Worm (Caenorhabditis elegans): ENCODE results near the gene spcs-3.

spcs-3 gene

DNA sequence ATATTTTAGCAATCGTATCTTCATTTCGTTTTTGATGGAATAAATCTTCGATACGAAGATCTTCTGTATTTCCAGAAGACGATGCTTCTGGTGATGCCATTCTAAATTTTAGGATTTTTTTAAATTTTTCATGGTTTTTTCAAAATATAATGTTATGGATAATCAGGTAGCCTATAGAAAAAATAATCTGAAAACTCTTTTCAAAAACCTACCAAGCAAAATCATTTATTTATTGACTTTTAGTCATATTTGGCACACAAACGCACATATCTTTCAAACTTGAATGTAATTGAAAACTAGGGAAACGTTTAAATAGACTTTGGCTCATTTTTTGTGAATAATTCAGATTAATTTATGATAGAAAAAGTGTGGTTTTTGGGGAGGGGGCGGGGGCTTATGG is 28.4 kb upstream of the spcs-3 start, which contains the start of gene F44B9.5:
TSS of gene F44B9.5 (minus strand) at position 101 of the 400 bp plus-strand sequence.
- TF ChIP-seq tbx-11 (GFP tag; IDR thresholded peaks at IDR 0.05) (no peak), F13C5.2 (tag; optimal IDR thresholded peaks at IDR 0.05) (no peak), B0310.2 (tag; optimal IDR thresholded peaks at IDR 0.05) (no peak), hmg-4 (GFP tag; optimal IDR thresholded peaks at IDR 0.05) (no peak), hnd-1 (tag; optimal IDR thresholded peaks at IDR 0.05) (no peak), pes-1 (GFP tag; IDR thresholded peaks at IDR 0.05) (no peak), ceh-36 (tag; optimal IDR thresholded peaks at IDR 0.05) (no peak), hmbx-1 (tag; optimal IDR thresholded peaks at IDR 0.05) (no peak), ama-1 (optimal IDR thresholded peaks at IDR 0.05) (no peak), sea-1 (GFP tag; conservative IDR thresholded peaks at IDR 0.05) (no peak), flt-1 (GFP tag; IDR thresholded peaks at IDR 0.05) (no peak), ceh-13 (GFP tag; optimal IDR thresholded peaks at IDR 0.05) (no peak)

DNA sequence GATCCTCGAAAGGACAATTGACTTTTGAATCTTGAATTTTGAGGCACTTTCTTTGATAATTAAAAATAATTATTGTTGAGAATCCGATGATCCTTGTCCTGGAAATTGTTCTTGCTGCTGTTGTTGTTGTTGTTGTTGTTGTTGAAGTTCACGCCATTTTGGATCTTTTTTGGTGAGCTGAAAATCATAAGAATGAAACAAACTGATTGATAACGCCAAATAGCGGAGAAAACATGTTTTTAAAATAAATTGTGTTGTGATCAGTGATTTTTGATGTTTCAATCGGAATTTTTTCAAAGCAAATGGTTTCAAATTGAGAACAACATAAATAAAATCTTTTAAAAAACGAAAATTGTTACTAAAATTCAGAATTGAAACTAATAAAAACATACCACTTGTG is 27.8 kb upstream of the spcs-3 start:
- TF ChIP-seq scrt-1 (GFP tag; IDR thresholded peaks at IDR 0.05) (no peak), tbx-11 (GFP tag; IDR thresholded peaks at IDR 0.05) (no peak), hmg-4 (GFP tag; optimal IDR thresholded peaks at IDR 0.05) (no peak)

DNA sequence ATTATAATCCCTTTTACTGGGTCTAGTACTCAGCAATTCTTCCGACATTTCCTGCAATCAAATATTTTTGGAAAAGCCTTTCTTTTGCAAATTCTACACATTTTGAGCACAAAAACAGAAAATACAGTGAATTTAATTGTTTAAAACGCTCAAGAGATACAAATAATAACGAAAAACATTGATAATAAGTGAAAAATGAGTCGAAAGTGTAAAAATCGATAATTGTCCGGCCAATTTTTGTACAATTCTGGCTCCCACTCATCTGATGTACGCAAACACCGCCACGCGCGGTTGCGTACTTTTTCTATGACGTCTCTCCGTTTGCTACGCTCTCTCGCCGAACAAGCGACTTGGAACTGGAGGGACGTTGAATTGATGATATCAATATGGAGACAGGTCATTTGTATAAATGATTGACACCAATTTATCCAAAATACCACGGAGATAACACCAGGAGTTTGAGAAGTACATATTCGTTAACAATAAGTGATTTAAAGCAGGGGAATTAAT is 23.9 kb upstream of the spcs-3 start, which contains the start of gene lin-36:
TSS of gene lin-36 (minus strand) at position 51 of the 510 bp plus-strand sequence.
- TF ChIP-seq aly-1 (tag; optimal IDR thresholded peaks at IDR 0.05) (no peak), sea-1 (GFP tag; conservative IDR thresholded peaks at IDR 0.05) (0 out of 2 replicates have a peak, but pooled peaks have one; percentile 11), F13C5.2 (tag; optimal IDR thresholded peaks at IDR 0.05) (peak; percentile 78), tbx-37 (GFP tag; conservative IDR thresholded peaks at IDR 0.05) (no peak), pes-1 (GFP tag; IDR thresholded peaks at IDR 0.05) (peak; percentile 57; the same call in 1 of the 2 replicates), hmg-4 (GFP tag; optimal IDR thresholded peaks at IDR 0.05) (peak; percentile 26)

DNA sequence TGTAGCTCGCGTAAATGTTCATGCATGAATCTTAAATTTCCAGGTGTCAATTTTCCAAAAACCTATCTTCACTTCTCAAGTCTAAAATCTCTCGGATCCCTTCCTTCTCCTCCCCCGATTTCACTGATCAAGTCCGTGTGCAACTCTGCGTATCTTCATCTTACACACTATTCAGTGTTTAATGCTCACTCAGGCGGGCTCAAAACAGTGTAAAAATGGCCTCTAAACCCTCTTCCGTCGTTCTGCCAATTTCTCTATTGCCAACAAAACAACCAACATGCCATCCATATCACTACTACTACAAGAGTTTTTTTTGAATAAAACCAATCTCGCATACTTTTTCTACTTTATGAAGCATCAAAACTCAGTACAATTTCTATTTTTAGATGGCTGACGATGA is 22.7 kb upstream of the spcs-3 start, which contains the start of gene F44B9.2:
TSS of gene F44B9.2 (plus strand) at position 387 of the 400 bp plus-strand sequence.
- TF ChIP-seq hmbx-1 (tag; optimal IDR thresholded peaks at IDR 0.05) (no peak), ets-7 (tag; optimal IDR thresholded peaks at IDR 0.05) (no peak), tbx-37 (GFP tag; conservative IDR thresholded peaks at IDR 0.05) (no peak), pes-1 (GFP tag; IDR thresholded peaks at IDR 0.05) (no peak), ceh-36 (tag; optimal IDR thresholded peaks at IDR 0.05) (no peak), sea-1 (GFP tag; conservative IDR thresholded peaks at IDR 0.05) (no peak), B0310.2 (tag; optimal IDR thresholded peaks at IDR 0.05) (no peak), ama-1 (optimal IDR thresholded peaks at IDR 0.05) (no peak), tbx-11 (GFP tag; IDR thresholded peaks at IDR 0.05) (no peak), tra-4 (tag; optimal IDR thresholded peaks at IDR 0.05) (no peak), flt-1 (GFP tag; IDR thresholded peaks at IDR 0.05) (no peak), scrt-1 (GFP tag; IDR thresholded peaks at IDR 0.05) (no peak), aly-1 (tag; optimal IDR thresholded peaks at IDR 0.05) (no peak), ceh-13 (GFP tag; optimal IDR thresholded peaks at IDR 0.05) (no peak), hnd-1 (tag; optimal IDR thresholded peaks at IDR 0.05) (no peak), F13C5.2 (tag; optimal IDR thresholded peaks at IDR 0.05) (no peak), hmg-4 (GFP tag; optimal IDR thresholded peaks at IDR 0.05) (no peak)

DNA sequence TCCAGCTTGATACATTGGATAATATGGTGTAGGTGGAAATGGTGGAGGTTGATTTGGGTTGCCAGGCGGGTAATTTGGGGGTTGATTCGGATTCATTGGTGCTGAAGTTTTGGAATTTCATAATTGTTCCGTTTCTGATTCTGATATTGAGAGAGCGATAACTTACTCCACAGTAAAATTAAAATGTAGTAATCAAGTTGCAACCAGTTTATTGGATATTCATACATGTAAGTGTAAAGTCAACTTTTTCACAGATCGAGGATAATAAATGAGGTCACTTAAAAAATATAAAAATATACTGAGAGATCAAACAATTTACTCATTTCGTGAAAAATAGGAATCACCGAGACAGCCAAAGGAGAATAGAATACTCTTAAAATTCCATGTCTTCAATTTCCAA is 16.9 kb upstream of the spcs-3 start, which contains the start of gene mdt-30:
TSS of gene mdt-30 (minus strand) at position 101 of the 400 bp plus-strand sequence.
- no peak for TF ChIP-seq tra-4 (tag; optimal IDR thresholded peaks at IDR 0.05)
- TF ChIP-seq F13C5.2 (tag; optimal IDR thresholded peaks at IDR 0.05) = no peak
- TF ChIP-seq ceh-36 (tag; optimal IDR thresholded peaks at IDR 0.05) = no peak
- TF ChIP-seq hmbx-1 (tag; optimal IDR thresholded peaks at IDR 0.05) = no peak
- no peak for TF ChIP-seq tbx-11 (GFP tag; IDR thresholded peaks at IDR 0.05)
- no peak for TF ChIP-seq tbx-37 (GFP tag; conservative IDR thresholded peaks at IDR 0.05)
- no peak for TF ChIP-seq hmg-4 (GFP tag; optimal IDR thresholded peaks at IDR 0.05)
- no peak for TF ChIP-seq sea-1 (GFP tag; conservative IDR thresholded peaks at IDR 0.05)
- no peak for TF ChIP-seq B0310.2 (tag; optimal IDR thresholded peaks at IDR 0.05)
- TF ChIP-seq scrt-1 (GFP tag; IDR thresholded peaks at IDR 0.05) = no peak
- no peak for TF ChIP-seq ets-7 (tag; optimal IDR thresholded peaks at IDR 0.05)
- TF ChIP-seq aly-1 (tag; optimal IDR thresholded peaks at IDR 0.05) = no peak
- TF ChIP-seq hnd-1 (tag; optimal IDR thresholded peaks at IDR 0.05) = no peak
- no peak for TF ChIP-seq pes-1 (GFP tag; IDR thresholded peaks at IDR 0.05)

DNA sequence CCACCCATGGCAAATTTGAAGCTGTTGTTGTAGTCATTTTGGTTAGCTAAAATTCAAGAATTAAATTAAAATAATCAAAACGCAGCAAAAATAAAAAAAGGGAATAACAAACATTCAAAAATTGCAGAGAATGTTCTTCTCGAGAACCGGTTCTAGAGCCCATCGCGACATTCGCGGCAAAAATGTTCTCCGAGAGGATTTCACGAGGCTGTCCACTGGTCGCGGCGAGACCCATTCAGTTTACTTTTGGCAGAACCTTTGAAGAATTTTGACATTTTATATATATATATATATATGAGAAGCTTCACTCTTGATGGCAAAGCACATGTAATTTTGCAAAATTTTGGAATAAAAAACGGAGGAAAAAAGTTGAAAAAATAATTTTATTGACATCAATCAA is 15.3 kb upstream of the spcs-3 start, which contains the start of gene F44B9.8:
TSS of gene F44B9.8 (minus strand) at position 163 of the 400 bp plus-strand sequence.
- TF ChIP-seq ets-7 (tag; optimal IDR thresholded peaks at IDR 0.05) (no peak), ceh-13 (GFP tag; optimal IDR thresholded peaks at IDR 0.05) (no peak), hmbx-1 (tag; optimal IDR thresholded peaks at IDR 0.05) (no peak), pes-1 (GFP tag; IDR thresholded peaks at IDR 0.05) (no peak), hnd-1 (tag; optimal IDR thresholded peaks at IDR 0.05) (no peak), tbx-37 (GFP tag; conservative IDR thresholded peaks at IDR 0.05) (no peak), tbx-11 (GFP tag; IDR thresholded peaks at IDR 0.05) (no peak), tra-4 (tag; optimal IDR thresholded peaks at IDR 0.05) (no peak), aly-1 (tag; optimal IDR thresholded peaks at IDR 0.05) (no peak), ama-1 (optimal IDR thresholded peaks at IDR 0.05) (no peak), sea-1 (GFP tag; conservative IDR thresholded peaks at IDR 0.05) (no peak), scrt-1 (GFP tag; IDR thresholded peaks at IDR 0.05) (no peak), hmg-4 (GFP tag; optimal IDR thresholded peaks at IDR 0.05) (no peak), B0310.2 (tag; optimal IDR thresholded peaks at IDR 0.05) (no peak), flt-1 (GFP tag; IDR thresholded peaks at IDR 0.05) (no peak), F13C5.2 (tag; optimal IDR thresholded peaks at IDR 0.05) (no peak), ceh-36 (tag; optimal IDR thresholded peaks at IDR 0.05) (no peak)

ce11 chrIII:8030963-8031362 is 13.9 kb upstream of the spcs-3 start, which contains the start of gene F44B9.9:
TSS of gene F44B9.9 (minus strand) at chrIII:8031063.
- no peak for TF ChIP-seq hmbx-1 (tag; optimal IDR thresholded peaks at IDR 0.05)
- no peak for TF ChIP-seq flt-1 (GFP tag; IDR thresholded peaks at IDR 0.05)
- TF ChIP-seq sea-1 (GFP tag; conservative IDR thresholded peaks at IDR 0.05) = no peak
- no peak for TF ChIP-seq hnd-1 (tag; optimal IDR thresholded peaks at IDR 0.05)
- no peak for TF ChIP-seq ceh-13 (GFP tag; optimal IDR thresholded peaks at IDR 0.05)
- no peak for TF ChIP-seq ceh-36 (tag; optimal IDR thresholded peaks at IDR 0.05)
- no peak for TF ChIP-seq tbx-37 (GFP tag; conservative IDR thresholded peaks at IDR 0.05)
- no peak for TF ChIP-seq pes-1 (GFP tag; IDR thresholded peaks at IDR 0.05)
- TF ChIP-seq tra-4 (tag; optimal IDR thresholded peaks at IDR 0.05) = no peak
- no peak for TF ChIP-seq ets-7 (tag; optimal IDR thresholded peaks at IDR 0.05)

All from whole organism, early embryonic.